Fruit fly (Drosophila melanogaster): ENCODE measurements around the gene Ddc.

The Ddc gene

dm6 chr2L:19074099-19074828 lies 45.8 kb downstream of the Ddc start, which contains the start of gene CG17572:
Gene CG17572, minus strand, starts transcription at chr2L:19074149.
- TF ChIP-seq CG17801 (GFP tag; optimal IDR thresholded peaks at IDR 0.05; ENCODE audit: partially characterized antibody), result no peak

- TF ChIP-seq CG17801 (GFP tag; optimal IDR thresholded peaks at IDR 0.05; ENCODE audit: partially characterized antibody), result no peak
Measured at dm6 chr2L:19071713-19072112, 48.4 kb downstream of the Ddc start.

- no peak for TF ChIP-seq CG17801 (GFP tag; optimal IDR thresholded peaks at IDR 0.05; ENCODE audit: partially characterized antibody)
Measured at dm6 chr2L:19069548-19070145, 50.5 kb downstream of the Ddc start, which contains the start of gene CG10702. Gene CG10702, minus strand, starts transcription at chr2L:19069851.

- TF ChIP-seq CG17801 (GFP tag; optimal IDR thresholded peaks at IDR 0.05; ENCODE audit: partially characterized antibody), result no peak
Measured at dm6 chr2L:19068393-19068792, 51.7 kb downstream of the Ddc start.
